Fruit fly (Drosophila melanogaster) whole organism, embryonic: ENCODE data around the gene mxc.

ENCODE experiments used
- ATbp ChIP-seq: fragments of 200-800 bp; sonication (Bioruptor generic); optimal IDR thresholded peaks from 2 replicates; lab custom pipeline; 2017; ENCODE audit warnings: missing biosample characterization, mild to moderate bottlenecking, missing genetic modification characterization, missing genetic modification reagents
- Bteb2 ChIP-seq: fragments of 200-800 bp; sonication (Bioruptor generic); optimal IDR thresholded peaks from 2 replicates; lab custom pipeline; 2016; ENCODE audit warnings: missing biosample characterization, missing genetic modification characterization
- CG10543 ChIP-seq: fragments of 200-800 bp; sonication (Bioruptor generic); optimal IDR thresholded peaks from 3 replicates; lab custom pipeline; 2017; ENCODE audit warnings: missing biosample characterization, mild to moderate bottlenecking, missing genetic modification characterization, moderate library complexity
- CG10565 ChIP-seq: fragments of 200-800 bp; sonication (Bioruptor generic); optimal IDR thresholded peaks from 3 replicates; lab custom pipeline; 2016; ENCODE audit warnings: missing biosample characterization, mild to moderate bottlenecking, missing genetic modification characterization
- CG11398 ChIP-seq: fragments of 200-800 bp; sonication (Bioruptor generic); optimal IDR thresholded peaks from 2 replicates; lab custom pipeline; 2016; ENCODE audit warnings: missing biosample characterization, missing genetic modification characterization
- CG12219 ChIP-seq: fragments of 200-800 bp; sonication (Bioruptor generic); optimal IDR thresholded peaks from 3 replicates; lab custom pipeline; 2018; ENCODE audit warnings: missing biosample characterization, mild to moderate bottlenecking, missing genetic modification characterization
- CG15011 ChIP-seq: fragments of 200-800 bp; sonication (Bioruptor generic); optimal IDR thresholded peaks from 3 replicates; lab custom pipeline; 2018; ENCODE audit warnings: missing biosample characterization, mild to moderate bottlenecking, missing genetic modification characterization
- CG17328 ChIP-seq: fragments of 200-800 bp; sonication (Bioruptor generic); IDR thresholded peaks from 2 replicates; pipeline ENCODE4 v1.3.6; 2022; ENCODE audit warnings: missing biosample characterization, missing genetic modification characterization
- CG2199 ChIP-seq: fragments of 200-800 bp; sonication (Bioruptor generic); IDR thresholded peaks from 3 replicates; pipeline ENCODE4 v1.3.6; 2022; ENCODE audit warnings: missing biosample characterization, missing genetic modification characterization
- CG30431 ChIP-seq: fragments of 200-800 bp; sonication (Bioruptor generic); optimal IDR thresholded peaks from 2 replicates; lab custom pipeline; 2017; ENCODE audit warnings: missing biosample characterization, missing genetic modification characterization
- CG4617 ChIP-seq: fragments of 200-800 bp; sonication (Bioruptor generic); optimal IDR thresholded peaks from 3 replicates; lab custom pipeline; 2016; ENCODE audit warnings: missing biosample characterization, missing genetic modification characterization, borderline replicate concordance
- CG6683 ChIP-seq: fragments of 200-800 bp; sonication (Bioruptor generic); optimal IDR thresholded peaks from 2 replicates; lab custom pipeline; 2017; ENCODE audit warnings: missing biosample characterization, mild to moderate bottlenecking, missing genetic modification characterization, missing genetic modification reagents
- CG8388 ChIP-seq: fragments of 200-800 bp; sonication (Bioruptor generic); optimal IDR thresholded peaks from 2 replicates; lab custom pipeline; 2019; ENCODE audit warnings: missing biosample characterization, mild to moderate bottlenecking, missing genetic modification characterization, moderate library complexity
- CG8478 ChIP-seq: fragments of >200 bp; optimal IDR thresholded peaks from 2 replicates; lab custom pipeline; 2018
- CTCF ChIP-seq: fragments of 200-800 bp; sonication (Bioruptor generic); optimal IDR thresholded peaks from 2 replicates; lab custom pipeline; 2017; ENCODE audit warnings: missing biosample characterization, mild to moderate bottlenecking, missing genetic modification characterization, moderate library complexity
- D19B ChIP-seq: fragments of 200-800 bp; sonication (Bioruptor generic); optimal IDR thresholded peaks from 2 replicates; lab custom pipeline; 2017; ENCODE audit warnings: missing biosample characterization, mild to moderate bottlenecking, missing genetic modification characterization
- Dll ChIP-seq: fragments of 200-800 bp; sonication (Bioruptor generic); IDR thresholded peaks from 4 replicates; pipeline ENCODE4 v1.3.6; 2022; ENCODE audit warnings: missing biosample characterization, missing genetic modification characterization; ENCODE audit not compliant: partially characterized antibody
- Ets97D ChIP-seq: fragments of 200-800 bp; sonication (Bioruptor generic); optimal IDR thresholded peaks from 3 replicates; lab custom pipeline; 2016; ENCODE audit warnings: missing biosample characterization, missing genetic modification characterization
- HLHmδ ChIP-seq: fragments of 200-800 bp; sonication (Bioruptor generic); optimal IDR thresholded peaks from 2 replicates; lab custom pipeline; 2018; ENCODE audit warnings: missing biosample characterization, mild to moderate bottlenecking, missing genetic modification characterization, moderate library complexity
- Hand ChIP-seq: fragments of 200-800 bp; sonication (Bioruptor generic); optimal IDR thresholded peaks from 2 replicates; lab custom pipeline; 2017; ENCODE audit warnings: mild to moderate bottlenecking, missing biosample characterization, missing genetic modification reagents, missing genetic modification characterization
- HmgZ ChIP-seq: fragments of 200-800 bp; sonication (Bioruptor generic); optimal IDR thresholded peaks from 2 replicates; lab custom pipeline; 2018; ENCODE audit warnings: missing biosample characterization, mild to moderate bottlenecking, missing genetic modification characterization
- Hr3 ChIP-seq: fragments of 200-800 bp; sonication (Bioruptor generic); optimal IDR thresholded peaks from 3 replicates; lab custom pipeline; 2016; ENCODE audit warnings: missing biosample characterization, missing genetic modification characterization
- Max ChIP-seq: fragments of 200-800 bp; sonication (Bioruptor generic); optimal IDR thresholded peaks from 2 replicates; lab custom pipeline; 2016; ENCODE audit warnings: missing biosample characterization, mild to moderate bottlenecking, missing genetic modification characterization
- NC2α ChIP-seq: fragments of 200-800 bp; sonication (Bioruptor generic); optimal IDR thresholded peaks from 2 replicates; lab custom pipeline; 2016; ENCODE audit warnings: missing biosample characterization, missing genetic modification characterization
- NFAT ChIP-seq: fragments of 200-800 bp; sonication (Bioruptor generic); IDR thresholded peaks from 2 replicates; pipeline ENCODE4 v1.3.6; 2022; ENCODE audit warnings: missing biosample characterization, missing genetic modification characterization
- Neu2 ChIP-seq: fragments of 200-800 bp; sonication (Bioruptor generic); optimal IDR thresholded peaks from 3 replicates; lab custom pipeline; 2016; ENCODE audit warnings: missing biosample characterization, missing genetic modification characterization, borderline replicate concordance
- Poxn ChIP-seq: fragments of 200-800 bp; sonication (Bioruptor generic); IDR thresholded peaks from 2 replicates; pipeline ENCODE4 v1.3.6; 2022; ENCODE audit warnings: missing biosample characterization, missing genetic modification characterization
- Ravus ChIP-seq: fragments of 200-800 bp; sonication (Bioruptor generic); IDR thresholded peaks from 2 replicates; pipeline ENCODE4 v1.3.6; 2022; ENCODE audit warnings: missing biosample characterization, missing genetic modification characterization
- Sry-β ChIP-seq: fragments of 200-800 bp; sonication (Bioruptor generic); optimal IDR thresholded peaks from 2 replicates; lab custom pipeline; 2018; ENCODE audit warnings: missing biosample characterization, mild to moderate bottlenecking, missing genetic modification characterization, moderate library complexity
- ab ChIP-seq: fragments of 200-800 bp; sonication (Bioruptor generic); optimal IDR thresholded peaks from 2 replicates; lab custom pipeline; 2016; ENCODE audit warnings: missing biosample characterization, missing genetic modification characterization
- az2 ChIP-seq: fragments of 200-800 bp; sonication (Bioruptor generic); optimal IDR thresholded peaks from 3 replicates; lab custom pipeline; 2016; ENCODE audit warnings: missing biosample characterization, missing genetic modification characterization
- bbx ChIP-seq: fragments of 200-800 bp; sonication (Bioruptor generic); IDR thresholded peaks from 2 replicates; pipeline ENCODE4 v1.3.6; 2022; ENCODE audit warnings: missing biosample characterization, missing genetic modification characterization; ENCODE audit not compliant: partially characterized antibody
- chn ChIP-seq: fragments of 200-800 bp; sonication (Bioruptor generic); optimal IDR thresholded peaks from 2 replicates; lab custom pipeline; 2016; ENCODE audit warnings: missing biosample characterization, missing genetic modification characterization
- ci ChIP-seq: fragments of 200-800 bp; sonication (Bioruptor generic); IDR thresholded peaks from 3 replicates; pipeline ENCODE4 v1.3.6; 2022; ENCODE audit warnings: missing biosample characterization, missing genetic modification characterization
- en ChIP-seq: fragments of 200-800 bp; sonication (Bioruptor generic); optimal IDR thresholded peaks from 2 replicates; lab custom pipeline; 2016; ENCODE audit warnings: missing biosample characterization, missing genetic modification characterization
- grau ChIP-seq: fragments of 200-800 bp; optimal IDR thresholded peaks from 3 replicates; lab custom pipeline; 2019; ENCODE audit warnings: missing biosample characterization, mild to moderate bottlenecking, missing genetic modification characterization, moderate library complexity
- gsb-n ChIP-seq: fragments of 200-800 bp; sonication (Bioruptor generic); optimal IDR thresholded peaks from 3 replicates; lab custom pipeline; 2018; ENCODE audit warnings: missing biosample characterization, mild to moderate bottlenecking, missing genetic modification characterization
- jigr1 ChIP-seq: fragments of 200-800 bp; sonication (Bioruptor generic); IDR thresholded peaks from 3 replicates; pipeline ENCODE4 v1.3.6; 2022; ENCODE audit warnings: missing biosample characterization, missing genetic modification characterization
- kay ChIP-seq: fragments of 200-800 bp; sonication (Bioruptor generic); optimal IDR thresholded peaks from 2 replicates; lab custom pipeline; 2016; ENCODE audit warnings: missing biosample characterization, missing genetic modification characterization
- lbe ChIP-seq: fragments of 200-800 bp; sonication (Bioruptor generic); optimal IDR thresholded peaks from 2 replicates; lab custom pipeline; 2016; ENCODE audit warnings: missing biosample characterization, mild to moderate bottlenecking, missing genetic modification characterization
- lilli ChIP-seq: fragments of 200-800 bp; sonication (Bioruptor generic); optimal IDR thresholded peaks from 3 replicates; lab custom pipeline; 2016; ENCODE audit warnings: missing biosample characterization, missing genetic modification characterization
- nerfin-1 ChIP-seq: fragments of 200-800 bp; sonication (Bioruptor generic); optimal IDR thresholded peaks from 3 replicates; lab custom pipeline; 2019; ENCODE audit warnings: missing biosample characterization, mild to moderate bottlenecking, missing genetic modification characterization, moderate library complexity
- oc ChIP-seq: fragments of 200-800 bp; sonication (Bioruptor generic); optimal IDR thresholded peaks from 2 replicates; lab custom pipeline; 2018; ENCODE audit warnings: missing biosample characterization, mild to moderate bottlenecking, missing genetic modification characterization, moderate library complexity
- otp ChIP-seq: fragments of 200-800 bp; sonication (Bioruptor generic); IDR thresholded peaks from 3 replicates; pipeline ENCODE4, ENCODE4 v1.3.6; 2022; ENCODE audit warnings: missing biosample characterization, missing genetic modification characterization
- pan ChIP-seq, 4 experiments: fragments of >200 bp in 3 of 4; fragments of 200-800 bp in 1 of 4; sonication (Bioruptor generic) in 1 of 4; optimal IDR thresholded peaks in 3 of 4; IDR thresholded peaks in 1 of 4; 2 replicates each; pipeline versions ENCODE4 v1.3.6 to Lab custom; 2017 to 2022; ENCODE audit warnings: missing biosample characterization in 2 of 4, missing genetic modification characterization in 2 of 4, mixed read lengths in 1 of 4
- peb ChIP-seq: fragments of 200-800 bp; sonication (Bioruptor generic); IDR thresholded peaks from 2 replicates; pipeline ENCODE4 v1.3.6; 2022; ENCODE audit warnings: missing biosample characterization, missing genetic modification characterization
- pho ChIP-seq: fragments of 200-800 bp; sonication (Bioruptor generic); optimal IDR thresholded peaks from 2 replicates; lab custom pipeline; 2016; ENCODE audit warnings: missing biosample characterization, missing genetic modification characterization
- pzg ChIP-seq: fragments of 200-800 bp; sonication (Bioruptor generic); optimal IDR thresholded peaks from 3 replicates; lab custom pipeline; 2018; ENCODE audit warnings: missing biosample characterization, mild to moderate bottlenecking, missing genetic modification characterization, moderate library complexity
- sens-2 ChIP-seq: fragments of 200-800 bp; sonication (Bioruptor generic); IDR thresholded peaks from 2 replicates; pipeline ENCODE4 v1.3.6; 2022; ENCODE audit warnings: missing biosample characterization, missing genetic modification characterization
- ssp ChIP-seq: fragments of 200-800 bp; sonication (Bioruptor generic); IDR thresholded peaks from 2 replicates; pipeline ENCODE4 v1.3.6; 2022; ENCODE audit warnings: missing biosample characterization, missing genetic modification characterization
- tll ChIP-seq, 2 experiments: fragments of 200-800 bp in 1 of 2; fragments of >200 bp in 1 of 2; sonication (Bioruptor generic) in 1 of 2; optimal IDR thresholded peaks; 2 replicates each; lab custom pipeline; 2017 to 2019; ENCODE audit warnings: missing biosample characterization in 2 of 2, missing genetic modification characterization in 2 of 2, mild to moderate bottlenecking in 1 of 2, moderate library complexity in 1 of 2
- z ChIP-seq: fragments of 200-800 bp; sonication (Bioruptor generic); IDR thresholded peaks from 3 replicates; pipeline ENCODE4 v1.3.6; 2022; ENCODE audit warnings: missing biosample characterization, missing genetic modification characterization

Gene mxc

DNA sequence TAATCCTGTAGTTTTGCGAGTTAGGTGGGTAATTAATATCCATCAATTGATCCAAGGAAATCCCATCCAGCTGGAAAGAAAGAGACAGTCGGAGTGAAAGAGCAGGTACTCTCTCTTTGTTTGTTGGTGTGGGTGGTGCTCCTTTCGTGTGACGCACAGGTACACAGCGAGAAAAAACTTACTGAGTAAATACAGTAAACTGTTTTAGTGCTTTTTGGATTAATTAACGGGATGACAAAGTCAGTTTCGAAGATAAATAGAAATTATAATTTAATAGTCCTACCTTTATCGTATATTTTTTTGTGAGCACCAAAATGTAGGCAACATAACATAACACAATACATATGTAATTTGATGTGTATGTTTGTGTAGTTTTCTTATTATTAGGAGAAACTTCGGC is 4.8 kb upstream of the mxc start (continued):
- TF ChIP-seq Ravus (GFP tag; lab: Robert Waterston, UW) (no peak), NC2α (GFP tag; lab: Kevin White, UChicago) (no peak), CG10565 (GFP tag; lab: Kevin White, UChicago) (no peak), NFAT (no peak), Dll (GFP tag; lab: Robert Waterston, UW) (no peak), HLHmδ (GFP tag; lab: Kevin White, UChicago) (no peak), z (GFP tag; lab: Robert Waterston, UW) (no peak), Ets97D (GFP tag; lab: Kevin White, UChicago) (no peak), chn (peak; percentile 15), Neu2 (GFP tag; lab: Kevin White, UChicago) (no peak), sens-2 (GFP tag; lab: Robert Waterston, UW) (no peak), oc (tag; lab: Kevin White, UChicago) (no peak), ci (GFP tag; lab: Robert Waterston, UW) (no peak; the same call in 2 of the 3 replicates), tll (GFP tag; optimal IDR thresholded peaks at IDR 0.05; lab: Kevin White, UChicago) (no peak), az2 (GFP tag; lab: Kevin White, UChicago) (no peak), peb (GFP tag; lab: Robert Waterston, UW) (no peak), HmgZ (tag; lab: Kevin White, UChicago) (no peak), ssp (GFP tag; lab: Robert Waterston, UW) (no peak), otp (GFP tag; lab: Robert Waterston, UW) (no peak), gsb-n (tag; lab: Kevin White, UChicago) (peak; percentile 21), CG2199 (GFP tag; lab: Robert Waterston, UW) (no peak), pho (GFP tag; lab: Kevin White, UChicago) (no peak), D19B (GFP tag; lab: Kevin White, UChicago) (no peak), CG8478 (lab: Kevin White, UChicago) (no peak), CG6683 (GFP tag; lab: Kevin White, UChicago) (no peak), Sry-β (GFP tag; lab: Kevin White, UChicago) (no peak), pan (optimal IDR thresholded peaks at IDR 0.05; lab: Kevin White, UChicago) (no peak), pan (GFP tag; optimal IDR thresholded peaks at IDR 0.05 in 1 of 2, IDR thresholded peaks at IDR 0.05 in 1 of 2) (no peak), CG11398 (GFP tag; lab: Kevin White, UChicago) (no peak), ab (no peak), Hand (GFP tag; lab: Kevin White, UChicago) (no peak), CG30431 (GFP tag; lab: Kevin White, UChicago) (no peak), CTCF (GFP tag; lab: Kevin White, UChicago) (no peak), en (GFP tag; lab: Kevin White, UChicago) (no peak), grau (tag; lab: Kevin White, UChicago) (peak; percentile 3), pzg (GFP tag; lab: Kevin White, UChicago) (no peak), CG10543 (GFP tag; lab: Kevin White, UChicago) (no peak), CG8388 (GFP tag; lab: Kevin White, UChicago) (peak; percentile 13), Hr3 (GFP tag; lab: Kevin White, UChicago) (peak; percentile 26), CG12219 (no peak), CG15011 (GFP tag; lab: Kevin White, UChicago) (no peak), Max (GFP tag; lab: Kevin White, UChicago) (no peak), Poxn (no peak), kay (GFP tag; lab: Kevin White, UChicago) (no peak), nerfin-1 (no peak), CG17328 (peak; percentile 46; the same call in 1 of the 2 replicates), Bteb2 (GFP tag; lab: Kevin White, UChicago) (no peak), CG4617 (GFP tag; lab: Kevin White, UChicago) (no peak), ATbp (GFP tag; lab: Kevin White, UChicago) (no peak), lilli (GFP tag; lab: Kevin White, UChicago) (no peak), lbe (GFP tag; lab: Kevin White, UChicago) (no peak), bbx (GFP tag; lab: Robert Waterston, UW) (no peak), jigr1 (no peak)
